Fruit fly (Drosophila melanogaster): ENCODE measurements around the gene CG32107.

CG32107 gene

DNA sequence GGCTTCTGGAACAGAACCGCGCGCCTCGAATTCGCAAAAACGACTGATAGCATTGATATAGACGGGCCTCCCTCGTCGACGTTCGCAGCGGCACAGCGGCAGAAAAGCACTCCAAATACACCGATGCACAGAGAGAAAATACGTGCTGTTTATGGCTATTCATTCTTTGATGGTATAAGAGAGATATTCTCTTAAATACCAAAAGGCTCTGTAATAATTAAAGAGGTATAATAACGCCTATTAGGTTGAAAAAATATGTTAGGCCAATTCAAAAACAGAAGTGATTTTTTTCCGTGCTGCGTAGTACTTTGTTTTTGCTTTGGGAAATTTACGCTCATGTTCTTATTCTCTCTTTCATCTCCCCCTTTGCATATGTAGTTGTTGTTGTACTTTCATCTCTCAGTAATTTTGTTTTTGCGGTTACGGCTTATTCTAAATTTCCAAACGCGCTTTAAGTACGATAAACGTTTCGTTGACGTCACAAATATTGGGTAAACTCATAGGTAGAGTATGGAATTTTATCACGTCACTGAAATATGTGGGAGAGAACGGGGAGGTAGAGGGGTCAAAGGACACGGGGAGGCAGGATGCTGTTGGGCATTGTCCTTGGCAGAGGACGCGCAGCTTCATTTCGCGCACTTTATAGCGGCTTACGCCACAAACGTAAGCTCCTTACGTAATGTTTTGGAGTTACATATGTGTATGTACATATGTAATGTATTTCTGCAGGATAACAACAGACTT, 17.9 kb downstream of the CG32107 start, which contains the start of gene nebu (continued):
- TF ChIP-seq cwo (GFP tag; optimal IDR thresholded peaks at IDR 0.05) (peak; percentile 97), CG13424 (tag; optimal IDR thresholded peaks at IDR 0.05) (peak; percentile 94), Lpt (GFP tag; optimal IDR thresholded peaks at IDR 0.05) (no peak), Hmx (GFP tag; optimal IDR thresholded peaks at IDR 0.05) (peak; percentile 89), croc (GFP tag; conservative IDR thresholded peaks at IDR 0.05) (peak; percentile 80), CG1024 (GFP tag; IDR thresholded peaks at IDR 0.05) (peak; percentile 85), CG1602 (GFP tag; optimal IDR thresholded peaks at IDR 0.05) (peak; percentile 91), CG34422 (GFP tag; IDR thresholded peaks at IDR 0.05) (peak; percentile 96), fd3F (GFP tag; optimal IDR thresholded peaks at IDR 0.05) (peak; percentile 96), Myb (GFP tag; optimal IDR thresholded peaks at IDR 0.05) (peak; percentile 89), Six4 (GFP tag; optimal IDR thresholded peaks at IDR 0.05) (peak; percentile 89), bsh (GFP tag; optimal IDR thresholded peaks at IDR 0.05) (peak; percentile 92), Blimp-1 (GFP tag; optimal IDR thresholded peaks at IDR 0.05) (peak; percentile 88), CG17912 (GFP tag; optimal IDR thresholded peaks at IDR 0.05) (no peak), CG1529 (GFP tag; optimal IDR thresholded peaks at IDR 0.05) (peak; percentile 82), tio (GFP tag; optimal IDR thresholded peaks at IDR 0.05) (peak; percentile 94), CG11723 (GFP tag; optimal IDR thresholded peaks at IDR 0.05) (peak; percentile 90), YL-1 (GFP tag; optimal IDR thresholded peaks at IDR 0.05) (peak; percentile 55), fd64A (GFP tag; optimal IDR thresholded peaks at IDR 0.05) (peak; percentile 48), usp (GFP tag; optimal IDR thresholded peaks at IDR 0.05) (no peak), danr (GFP tag; IDR thresholded peaks at IDR 0.05) (peak; percentile 95), pfk (GFP tag; optimal IDR thresholded peaks at IDR 0.05) (no peak), CG12236 (GFP tag; optimal IDR thresholded peaks at IDR 0.05) (peak; percentile 82), ash1 (GFP tag; optimal IDR thresholded peaks at IDR 0.05) (peak; percentile 84), CG1832 (GFP tag; optimal IDR thresholded peaks at IDR 0.05) (no peak), HLH4C (GFP tag; IDR thresholded peaks at IDR 0.05; ENCODE audit: partially characterized antibody) (no peak), repo (GFP tag; optimal IDR thresholded peaks at IDR 0.05) (peak; percentile 94), Awh (GFP tag; IDR thresholded peaks at IDR 0.05) (peak; percentile 96), rib (GFP tag; IDR thresholded peaks at IDR 0.05) (peak; percentile 98), fd96Cb (tag; optimal IDR thresholded peaks at IDR 0.05) (peak; percentile 93), CG17568 (GFP tag; optimal IDR thresholded peaks at IDR 0.05) (peak; percentile 92), ara (GFP tag; IDR thresholded peaks at IDR 0.05) (no peak; the same call in 1 of the 2 replicates), Sry-δ (GFP tag; optimal IDR thresholded peaks at IDR 0.05) (peak; percentile 73), Optix (GFP tag; IDR thresholded peaks at IDR 0.05) (no peak), CG7987 (GFP tag; optimal IDR thresholded peaks at IDR 0.05) (peak; percentile 79), sim (GFP tag; IDR thresholded peaks at IDR 0.05) (peak; percentile 87), CG13296 (GFP tag; optimal IDR thresholded peaks at IDR 0.05) (peak; percentile 95), dan (GFP tag; IDR thresholded peaks at IDR 0.05) (no peak), CG34224 (GFP tag; IDR thresholded peaks at IDR 0.05; ENCODE audit: partially characterized antibody) (no peak), Neu2 (GFP tag; optimal IDR thresholded peaks at IDR 0.05; ENCODE audit: borderline replicate concordance) (peak; percentile 89), trem (tag; optimal IDR thresholded peaks at IDR 0.05) (peak; percentile 57), br (optimal IDR thresholded peaks at IDR 0.05) (no peak), CG9817 (tag; optimal IDR thresholded peaks at IDR 0.05) (peak; percentile 97), CG11504 (tag; optimal IDR thresholded peaks at IDR 0.05) (peak; percentile 95), D (optimal IDR thresholded peaks at IDR 0.05) (no peak), D (GFP tag; optimal IDR thresholded peaks at IDR 0.05) (peak; percentile 88), CG8281 (tag; optimal IDR thresholded peaks at IDR 0.05) (peak; percentile 65), gsb-n (tag; optimal IDR thresholded peaks at IDR 0.05) (peak; percentile 74), CG4328 (GFP tag; optimal IDR thresholded peaks at IDR 0.05) (peak; percentile 84), pnt (GFP tag; optimal IDR thresholded peaks at IDR 0.05) (peak; percentile 94)
